Fruit fly (Drosophila melanogaster): ENCODE data around the gene U2af38.

The U2af38 gene

DNA sequence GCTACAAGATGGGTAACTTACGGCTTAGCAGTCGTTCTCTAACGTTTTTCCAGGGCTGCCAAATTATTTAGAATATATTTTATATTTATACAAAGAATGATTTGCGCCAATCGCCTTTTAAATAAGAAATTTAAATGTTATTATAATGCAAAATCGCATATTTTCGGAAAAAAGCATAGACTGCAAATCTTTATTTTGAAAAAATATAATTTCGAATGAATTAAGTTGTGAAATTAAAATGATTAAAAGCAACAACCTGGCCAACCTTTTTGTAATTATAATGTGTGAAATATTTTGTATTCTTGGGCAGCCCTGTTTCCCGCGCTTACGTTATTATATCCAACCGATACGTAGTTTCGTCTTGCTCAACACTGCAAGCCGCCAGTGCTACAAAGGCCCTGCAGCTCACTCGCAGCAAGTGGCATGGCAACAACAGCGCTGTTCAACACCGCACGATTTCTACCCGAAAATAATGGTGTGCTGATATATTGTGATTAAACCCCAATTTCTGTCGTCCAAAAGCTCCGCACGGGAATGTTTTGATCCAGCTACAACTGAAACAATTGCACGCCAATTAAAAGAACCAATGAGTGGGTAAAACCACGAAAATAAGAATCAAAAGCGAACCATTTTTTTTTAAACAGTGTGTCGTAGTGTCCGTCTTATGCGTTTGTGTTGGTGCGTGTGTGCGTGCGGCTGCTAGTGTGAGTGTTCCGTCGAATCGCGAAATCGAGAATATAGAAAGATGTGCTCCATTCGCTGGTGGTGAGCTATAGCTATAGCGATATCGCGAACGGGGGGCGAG is 3.2 kb upstream of the U2af38 start, which contains the start of gene Pi3K21B (continued):
- peak; percentile 72 for TF ChIP-seq CG6765 (GFP tag; optimal IDR thresholded peaks at IDR 0.05)
- TF ChIP-seq Med (GFP tag) = peak; percentile 99
- peak; percentile 81 for TF ChIP-seq ERR (GFP tag; optimal IDR thresholded peaks at IDR 0.05)
- peak; percentile 87 for TF ChIP-seq Atf-2 (GFP tag; optimal IDR thresholded peaks at IDR 0.05)
- peak; percentile 66 for TF ChIP-seq CG14667 (GFP tag; IDR thresholded peaks at IDR 0.05)
- TF ChIP-seq ara (GFP tag; IDR thresholded peaks at IDR 0.05) = peak; percentile 82
- TF ChIP-seq CG3065 (GFP tag; optimal IDR thresholded peaks at IDR 0.05) = peak; percentile 70
- TF ChIP-seq zen2 (GFP tag; IDR thresholded peaks at IDR 0.05; ENCODE audit: partially characterized antibody) = no peak
- TF ChIP-seq pho (GFP tag; optimal IDR thresholded peaks at IDR 0.05) = peak; percentile 90
- TF ChIP-seq CG1529 (GFP tag; optimal IDR thresholded peaks at IDR 0.05) = peak; percentile 76
- TF ChIP-seq CG34224 (GFP tag; IDR thresholded peaks at IDR 0.05; ENCODE audit: partially characterized antibody) = peak; percentile 48; the same call in 1 of the 3 replicates
- TF ChIP-seq Mad (GFP tag; optimal IDR thresholded peaks at IDR 0.05) = peak; percentile 87
- peak; percentile 83 for TF ChIP-seq Bteb2 (GFP tag; optimal IDR thresholded peaks at IDR 0.05)
- TF ChIP-seq NC2β (GFP tag; optimal IDR thresholded peaks at IDR 0.05) = peak; percentile 83
- peak; percentile 93 for TF ChIP-seq CG15696 (tag; optimal IDR thresholded peaks at IDR 0.05)
- TF ChIP-seq zf30C (GFP tag; optimal IDR thresholded peaks at IDR 0.05) = peak; percentile 10
- peak; percentile 91 for TF ChIP-seq CG13624 (GFP tag; optimal IDR thresholded peaks at IDR 0.05)
- peak; percentile 79 for TF ChIP-seq Oaz (GFP tag; IDR thresholded peaks at IDR 0.05)
- TF ChIP-seq CG7556 (GFP tag; optimal IDR thresholded peaks at IDR 0.05) = peak; percentile 93
- no peak for TF ChIP-seq CG7745 (tag; optimal IDR thresholded peaks at IDR 0.05)
- TF ChIP-seq fd96Cb (tag; optimal IDR thresholded peaks at IDR 0.05) = peak; percentile 89
- TF ChIP-seq Dek (tag; optimal IDR thresholded peaks at IDR 0.05) = peak; percentile 91
- TF ChIP-seq stc (GFP tag; IDR thresholded peaks at IDR 0.05) = peak; percentile 66
- TF ChIP-seq CG17328 (GFP tag; IDR thresholded peaks at IDR 0.05) = peak; percentile 75; the same call in 1 of the 2 replicates
- peak; percentile 31 for TF ChIP-seq gfzf (GFP tag; optimal IDR thresholded peaks at IDR 0.05)
- peak; percentile 91 for TF ChIP-seq kay (GFP tag; optimal IDR thresholded peaks at IDR 0.05)
- peak; percentile 96 for TF ChIP-seq CG12659 (GFP tag; optimal IDR thresholded peaks at IDR 0.05)
- peak; percentile 75 for TF ChIP-seq CG2889 (GFP tag; IDR thresholded peaks at IDR 0.05)
- no peak for TF ChIP-seq dan (GFP tag; IDR thresholded peaks at IDR 0.05)
- TF ChIP-seq CG32532 (GFP tag; IDR thresholded peaks at IDR 0.05) = peak; percentile 86
- TF ChIP-seq HLH3B (GFP tag; IDR thresholded peaks at IDR 0.05) = peak; percentile 69
- TF ChIP-seq al (GFP tag; IDR thresholded peaks at IDR 0.05) = peak; percentile 77
- TF ChIP-seq H15 (GFP tag; IDR thresholded peaks at IDR 0.05) = peak; percentile 69
- peak; percentile 79 for TF ChIP-seq Ada2b (GFP tag; IDR thresholded peaks at IDR 0.05)
- peak; percentile 90 for TF ChIP-seq tup (GFP tag; optimal IDR thresholded peaks at IDR 0.05)
- TF ChIP-seq fu2 (GFP tag; optimal IDR thresholded peaks at IDR 0.05) = peak; percentile 93
- peak; percentile 70 for TF ChIP-seq sd (tag; optimal IDR thresholded peaks at IDR 0.05)
- TF ChIP-seq Dfd (GFP tag; optimal IDR thresholded peaks at IDR 0.05) = peak in 1 of 2 experiments; percentile 56
- peak; percentile 52; the same call in 1 of the 2 replicates for TF ChIP-seq CG17612 (GFP tag; IDR thresholded peaks at IDR 0.05)
- TF ChIP-seq CG6654 (GFP tag; optimal IDR thresholded peaks at IDR 0.05) = peak; percentile 65
- peak; percentile 90 for TF ChIP-seq CG8924 (tag; optimal IDR thresholded peaks at IDR 0.05)
- TF ChIP-seq tio (GFP tag; optimal IDR thresholded peaks at IDR 0.05) = peak; percentile 93
- peak; percentile 90 for TF ChIP-seq repo (GFP tag; optimal IDR thresholded peaks at IDR 0.05)
- TF ChIP-seq wek (GFP tag; optimal IDR thresholded peaks at IDR 0.05) = peak; percentile 57
- TF ChIP-seq dm (GFP tag; optimal IDR thresholded peaks at IDR 0.05) = peak; percentile 91
- TF ChIP-seq CG30431 (GFP tag; optimal IDR thresholded peaks at IDR 0.05) = peak; percentile 79
- TF ChIP-seq unpg (GFP tag; optimal IDR thresholded peaks at IDR 0.05) = peak; percentile 88
- TF ChIP-seq ranshi (GFP tag; IDR thresholded peaks at IDR 0.05) = peak; percentile 85; the same call in 1 of the 2 replicates
- TF ChIP-seq CG10543 (GFP tag; optimal IDR thresholded peaks at IDR 0.05) = peak; percentile 92
